Worm (Caenorhabditis elegans) whole organism, mixed stage, embryonic: Measurements from ENCODE around the gene T20B12.7.

ENCODE experiments used
- blmp-1 ChIP-seq: fragments of 150-350 bp; optimal IDR thresholded peaks from 2 replicates; lab custom pipeline; 2014; ENCODE audit warnings: missing biosample characterization, missing genetic modification characterization
- mep-1 ChIP-seq: fragments of 150-350 bp; optimal IDR thresholded peaks from 2 replicates; lab custom pipeline; 2017; ENCODE audit warnings: missing biosample characterization, missing genetic modification reagents, missing genetic modification characterization, inconsistent platforms

- TF ChIP-seq blmp-1 (tag; lab: Kevin White, UChicago), result no peak
- no peak for TF ChIP-seq mep-1 (tag; lab: Kevin White, UChicago)
These were observed 8.5 kb upstream of the T20B12.7 start for ce11 chrIII:7387359-7387758.
